Fruit fly (Drosophila melanogaster): ENCODE measurements around the gene CG33995.

CG33995 gene

DNA sequence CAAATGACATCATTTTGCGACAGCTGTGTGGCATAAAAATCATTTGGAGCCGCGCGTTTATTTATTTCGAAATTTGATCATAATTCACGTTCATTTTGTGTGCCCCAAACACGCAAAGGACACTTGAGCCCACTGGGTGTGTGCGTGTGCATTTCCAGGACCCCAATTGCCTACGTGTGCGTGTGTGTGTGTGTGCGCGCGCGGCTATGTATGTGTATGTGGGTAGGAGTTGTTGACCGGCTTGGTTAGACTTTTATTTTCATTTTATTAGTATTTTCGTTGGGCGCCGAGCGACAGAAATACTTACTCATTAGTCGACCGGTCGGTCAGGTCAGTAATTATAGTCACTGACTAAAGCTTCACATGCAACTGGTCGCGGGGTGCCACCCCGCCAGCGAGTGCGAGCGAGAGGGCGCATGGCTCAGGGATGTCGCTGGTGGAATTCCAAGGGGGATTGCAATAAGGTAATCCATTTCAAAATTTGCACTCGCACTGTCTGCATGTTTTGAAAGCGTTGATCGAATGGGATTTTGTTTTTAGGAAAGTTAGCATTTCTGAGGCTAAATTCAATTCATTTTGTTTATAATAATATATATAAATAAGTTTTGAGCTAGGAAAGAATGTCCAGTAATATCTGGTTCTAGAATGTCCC is 551 bp downstream of the CG33995 start (continued):
- TF ChIP-seq Pdp1 (GFP tag; optimal IDR thresholded peaks at IDR 0.05) (peak in 1 of 2 experiments; percentile 32), CG1602 (GFP tag; optimal IDR thresholded peaks at IDR 0.05) (peak; percentile 2), mam (GFP tag; optimal IDR thresholded peaks at IDR 0.05) (peak; percentile 50), Ets97D (GFP tag; optimal IDR thresholded peaks at IDR 0.05) (no peak), CG1792 (GFP tag; optimal IDR thresholded peaks at IDR 0.05) (no peak), sqz (GFP tag; optimal IDR thresholded peaks at IDR 0.05) (no peak), CG17359 (tag; optimal IDR thresholded peaks at IDR 0.05) (peak; percentile 46), CG2120 (GFP tag; optimal IDR thresholded peaks at IDR 0.05) (peak; percentile 53), seq (GFP tag; IDR thresholded peaks at IDR 0.05) (peak; percentile 57), dm (GFP tag; optimal IDR thresholded peaks at IDR 0.05) (no peak), CG12155 (GFP tag; optimal IDR thresholded peaks at IDR 0.05) (peak; percentile 40), CG1603 (tag; optimal IDR thresholded peaks at IDR 0.05) (peak; percentile 25), gcm2 (GFP tag; optimal IDR thresholded peaks at IDR 0.05) (no peak), ATbp (GFP tag; optimal IDR thresholded peaks at IDR 0.05) (peak; percentile 37), CoRest (tag; optimal IDR thresholded peaks at IDR 0.05) (peak; percentile 52), usp (GFP tag; optimal IDR thresholded peaks at IDR 0.05) (no peak), CG12236 (GFP tag; optimal IDR thresholded peaks at IDR 0.05) (no peak), CG1647 (GFP tag; optimal IDR thresholded peaks at IDR 0.05) (peak; percentile 9), Mad (GFP tag; optimal IDR thresholded peaks at IDR 0.05) (peak; percentile 38), CG9932 (GFP tag; IDR thresholded peaks at IDR 0.05) (peak; percentile 61), CG2129 (GFP tag; IDR thresholded peaks at IDR 0.05; ENCODE audit: partially characterized antibody) (no peak), CG31441 (GFP tag; IDR thresholded peaks at IDR 0.05) (no peak), grn (GFP tag; optimal IDR thresholded peaks at IDR 0.05) (no peak), CG12769 (tag; optimal IDR thresholded peaks at IDR 0.05) (peak; percentile 8), Hand (GFP tag; optimal IDR thresholded peaks at IDR 0.05) (no peak), CG7839 (tag; optimal IDR thresholded peaks at IDR 0.05) (peak; percentile 65), kni (GFP tag; optimal IDR thresholded peaks at IDR 0.05) (no peak), Med (GFP tag) (peak; percentile 76), ewg (GFP tag; optimal IDR thresholded peaks at IDR 0.05) (peak; percentile 37), zf30C (GFP tag; optimal IDR thresholded peaks at IDR 0.05) (no peak), Hey (tag; optimal IDR thresholded peaks at IDR 0.05) (no peak), CG6791 (GFP tag; IDR thresholded peaks at IDR 0.05; ENCODE audit: partially characterized antibody) (no peak), CG18764 (GFP tag; optimal IDR thresholded peaks at IDR 0.05) (no peak), CG15073 (GFP tag; optimal IDR thresholded peaks at IDR 0.05) (no peak), phol (tag; optimal IDR thresholded peaks at IDR 0.05) (peak; percentile 34), ftz-f1 (GFP tag; optimal IDR thresholded peaks at IDR 0.05) (no peak), CG7786 (GFP tag; optimal IDR thresholded peaks at IDR 0.05) (peak; percentile 14), CG43689 (GFP tag; IDR thresholded peaks at IDR 0.05) (no peak), GATAe (GFP tag; conservative IDR thresholded peaks at IDR 0.05) (no peak), CG15269 (tag; optimal IDR thresholded peaks at IDR 0.05) (peak; percentile 56), Xrp1 (GFP tag; IDR thresholded peaks at IDR 0.05) (peak; percentile 44; the same call in 1 of the 2 replicates), CG2202 (tag; optimal IDR thresholded peaks at IDR 0.05) (no peak), row (GFP tag; IDR thresholded peaks at IDR 0.05) (peak; percentile 50), nerfin-1 (tag; optimal IDR thresholded peaks at IDR 0.05) (peak; percentile 67), jigr1 (GFP tag; IDR thresholded peaks at IDR 0.05) (no peak), CG10431 (GFP tag; optimal IDR thresholded peaks at IDR 0.05) (no peak), bcd (GFP tag; optimal IDR thresholded peaks at IDR 0.05) (peak; percentile 44), CG16863 (GFP tag; optimal IDR thresholded peaks at IDR 0.05) (no peak), jumu (GFP tag; optimal IDR thresholded peaks at IDR 0.05) (no peak), cato (GFP tag; optimal IDR thresholded peaks at IDR 0.05; ENCODE audit: borderline replicate concordance) (no peak)

Measured in whole organism, embryonic.